Fruit fly (Drosophila melanogaster) Kc167 (cell line): ENCODE results near the gene CG2017.

ENCODE experiments used
- Myc ChIP-seq: fragments of >200 bp; optimal IDR thresholded peaks from 2 replicates; lab custom pipeline; 2017; ENCODE audit warnings: missing external identifiers
- Sin3A ChIP-seq: fragments of >200 bp; optimal IDR thresholded peaks from 2 replicates; lab custom pipeline; 2018; ENCODE audit warnings: missing external identifiers
- h ChIP-seq: fragments of >200 bp; optimal IDR thresholded peaks from 3 replicates; lab custom pipeline; 2018; ENCODE audit warnings: missing external identifiers
- insv ChIP-seq: fragments of >200 bp; optimal IDR thresholded peaks from 3 replicates; lab custom pipeline; 2018; ENCODE audit warnings: missing external identifiers
- psq ChIP-seq: fragments of >200 bp; optimal IDR thresholded peaks from 2 replicates; lab custom pipeline; 2017; ENCODE audit warnings: missing external identifiers

DNA sequence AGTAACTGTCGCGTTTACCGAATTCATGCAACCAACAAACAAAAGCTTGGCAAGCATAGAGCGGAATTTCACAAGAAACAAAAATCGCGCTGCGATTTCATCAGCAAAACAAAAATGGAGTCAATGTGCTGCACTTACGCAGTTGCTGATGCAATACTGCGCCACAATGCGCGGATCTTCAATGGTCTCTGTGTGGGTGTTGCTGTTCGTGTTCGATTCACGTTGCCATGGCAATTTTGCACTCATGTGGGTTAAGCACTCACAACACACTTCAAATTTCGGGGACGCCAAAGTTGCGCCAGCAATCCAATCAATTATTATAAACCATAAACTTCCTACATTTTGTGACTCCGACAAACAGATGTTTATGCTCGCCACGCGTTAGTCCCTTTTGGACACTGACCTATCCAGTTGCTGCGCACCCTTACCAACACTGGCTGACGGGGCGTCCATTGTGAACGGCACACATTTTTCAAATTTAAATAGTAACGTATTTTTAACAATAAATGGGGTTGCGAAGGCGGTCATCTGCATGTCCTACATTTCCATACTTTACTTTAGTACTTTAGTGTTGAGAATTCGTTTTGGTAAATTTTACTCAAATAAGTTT is at the start of gene CG2017:
- TF ChIP-seq Myc (lab: Kevin White, UChicago) (no peak), psq (lab: Kevin White, UChicago) (no peak), Sin3A (lab: Kevin White, UChicago) (no peak), insv (no peak), h (lab: Kevin White, UChicago) (no peak)
